Comparison of ENCODE assay signal across 5 fruit fly cellular contexts in genomic region chr2L:20069158-20070016, dm6.
TF ChIP-seq lines count a peak whose summit lies in the region.

No protein-coding gene starts in this region.

- no peak for TF ChIP-seq CTCF in whole organism, embryonic (GFP tag; optimal IDR thresholded peaks at IDR 0.05; lab: Kevin White, UChicago)

TF ChIP-seq in whole organism, adult, 20 proteins besides CTCF, POLR2A, EP300 and RAD21:
- no peak for TF ChIP-seq CG33017 (tag; optimal IDR thresholded peaks at IDR 0.05; lab: Kevin White, UChicago)
- TF ChIP-seq kay (GFP tag; lab: Kevin White, UChicago; ENCODE audit: borderline replicate concordance) = peak; percentile 43

TF ChIP-seq in whole organism, embryonic, 481 proteins besides CTCF, POLR2A, EP300 and RAD21 (continues in another document):
- TF ChIP-seq rib (GFP tag; IDR thresholded peaks at IDR 0.05; lab: Robert Waterston, UW) (no peak), Camta (GFP tag; optimal IDR thresholded peaks at IDR 0.05; lab: Kevin White, UChicago) (no peak), hkb (optimal IDR thresholded peaks at IDR 0.05; lab: Kevin White, UChicago) (no peak), hkb (GFP tag; IDR thresholded peaks at IDR 0.05; lab: Robert Waterston, UW) (no peak), CG18599 (GFP tag; optimal IDR thresholded peaks at IDR 0.05; lab: Kevin White, UChicago) (peak; percentile 19), grau (tag; optimal IDR thresholded peaks at IDR 0.05; lab: Kevin White, UChicago) (no peak), corto (GFP tag; optimal IDR thresholded peaks at IDR 0.05; lab: Kevin White, UChicago) (no peak), CG13624 (GFP tag; optimal IDR thresholded peaks at IDR 0.05; lab: Kevin White, UChicago) (no peak), Stat92E (GFP tag; optimal IDR thresholded peaks at IDR 0.05; lab: Kevin White, UChicago) (no peak), mirr (GFP tag; optimal IDR thresholded peaks at IDR 0.05; lab: Kevin White, UChicago) (peak; percentile 40), CG15601 (tag; optimal IDR thresholded peaks at IDR 0.05; lab: Kevin White, UChicago) (no peak), wdn (GFP tag; IDR thresholded peaks at IDR 0.05; lab: Robert Waterston, UW) (no peak), Abd-B (GFP tag; optimal IDR thresholded peaks at IDR 0.05; lab: Kevin White, UChicago) (no peak), CG8478 (optimal IDR thresholded peaks at IDR 0.05; lab: Kevin White, UChicago) (peak; percentile 2), tio (GFP tag; optimal IDR thresholded peaks at IDR 0.05; lab: Kevin White, UChicago) (no peak), scrt (GFP tag; optimal IDR thresholded peaks at IDR 0.05; lab: Kevin White, UChicago) (no peak), CG3838 (GFP tag; optimal IDR thresholded peaks at IDR 0.05; lab: Kevin White, UChicago) (no peak), Sin3A (optimal IDR thresholded peaks at IDR 0.05; lab: Kevin White, UChicago) (no peak), CG5953 (GFP tag; IDR thresholded peaks at IDR 0.05; lab: Robert Waterston, UW) (no peak), CG9932 (GFP tag; IDR thresholded peaks at IDR 0.05; lab: Robert Waterston, UW) (no peak), fd102C (GFP tag; optimal IDR thresholded peaks at IDR 0.05; lab: Kevin White, UChicago) (no peak), CG2120 (GFP tag; optimal IDR thresholded peaks at IDR 0.05; lab: Kevin White, UChicago) (no peak), Ets65A (GFP tag; lab: Kevin White, UChicago) (no peak), salm (tag; optimal IDR thresholded peaks at IDR 0.05; lab: Kevin White, UChicago) (peak; percentile 42)

TF ChIP-seq in whole organism, prepupa, 60 proteins besides CTCF, POLR2A, EP300 and RAD21:
- TF ChIP-seq fkh (GFP tag; optimal IDR thresholded peaks at IDR 0.05; lab: Kevin White, UChicago) = peak; percentile 78
- no peak for TF ChIP-seq CG8319 (GFP tag; optimal IDR thresholded peaks at IDR 0.05; lab: Kevin White, UChicago)
- TF ChIP-seq Eip93F (GFP tag; optimal IDR thresholded peaks at IDR 0.05; lab: Kevin White, UChicago) = peak; percentile 60
- TF ChIP-seq Eip78C (GFP tag; lab: Kevin White, UChicago) = peak; percentile 43
- peak; percentile 93 for TF ChIP-seq Sox14 (GFP tag; optimal IDR thresholded peaks at IDR 0.05; lab: Kevin White, UChicago)
- peak; percentile 42 for TF ChIP-seq vri (GFP tag; optimal IDR thresholded peaks at IDR 0.05; lab: Kevin White, UChicago)

TF ChIP-seq in whole organism, pupa, 21 proteins besides CTCF, POLR2A, EP300 and RAD21:
- TF ChIP-seq EcR (GFP tag; optimal IDR thresholded peaks at IDR 0.05; lab: Kevin White, UChicago) = peak; percentile 87
- no peak for TF ChIP-seq rn (GFP tag; IDR thresholded peaks at IDR 0.05; lab: Robert Waterston, UW)
- no peak for TF ChIP-seq CG15710 (tag; optimal IDR thresholded peaks at IDR 0.05; lab: Kevin White, UChicago)
- no peak for TF ChIP-seq CG10348 (GFP tag; IDR thresholded peaks at IDR 0.05; lab: Robert Waterston, UW)

TF ChIP-seq in whole organism, wandering third instar larva, 38 proteins besides CTCF, POLR2A, EP300 and RAD21:
- TF ChIP-seq ey (GFP tag; optimal IDR thresholded peaks at IDR 0.05; lab: Kevin White, UChicago) (no peak), CG9705 (GFP tag; optimal IDR thresholded peaks at IDR 0.05; lab: Kevin White, UChicago) (no peak), GATAd (GFP tag; optimal IDR thresholded peaks at IDR 0.05; lab: Kevin White, UChicago) (no peak), brk (GFP tag; optimal IDR thresholded peaks at IDR 0.05; lab: Kevin White, UChicago) (no peak), woc (GFP tag; optimal IDR thresholded peaks at IDR 0.05; lab: Kevin White, UChicago) (no peak), dmrt93B (GFP tag; optimal IDR thresholded peaks at IDR 0.05; lab: Kevin White, UChicago) (no peak), Dif (GFP tag; optimal IDR thresholded peaks at IDR 0.05; lab: Kevin White, UChicago; ENCODE audit: partially characterized antibody) (no peak), Mio (GFP tag; optimal IDR thresholded peaks at IDR 0.05; lab: Kevin White, UChicago) (no peak), CrebA (GFP tag; optimal IDR thresholded peaks at IDR 0.05; lab: Kevin White, UChicago; ENCODE audit: borderline replicate concordance) (no peak), dsf (GFP tag; optimal IDR thresholded peaks at IDR 0.05; lab: Kevin White, UChicago; ENCODE audit: borderline replicate concordance) (no peak), jim (GFP tag; optimal IDR thresholded peaks at IDR 0.05; lab: Kevin White, UChicago) (no peak), pan (optimal IDR thresholded peaks at IDR 0.05; lab: Kevin White, UChicago) (no peak), dl (GFP tag; optimal IDR thresholded peaks at IDR 0.05; lab: Kevin White, UChicago; ENCODE audit: insufficient read depth in 1 of 2, partially characterized antibody in 2 of 2) (no peak), br (GFP tag; optimal IDR thresholded peaks at IDR 0.05; lab: Kevin White, UChicago) (peak; percentile 17), fru (GFP tag; optimal IDR thresholded peaks at IDR 0.05; lab: Kevin White, UChicago) (no peak), Rel (GFP tag; optimal IDR thresholded peaks at IDR 0.05; lab: Kevin White, UChicago) (no peak), Rel (tag; optimal IDR thresholded peaks at IDR 0.05; lab: Kevin White, UChicago) (peak; percentile 99), CG32264 (GFP tag; optimal IDR thresholded peaks at IDR 0.05; lab: Kevin White, UChicago) (no peak), Vsx2 (GFP tag; optimal IDR thresholded peaks at IDR 0.05; lab: Kevin White, UChicago; ENCODE audit: partially characterized antibody) (no peak), h (GFP tag; optimal IDR thresholded peaks at IDR 0.05; lab: Kevin White, UChicago) (peak; percentile 35), OdsH (GFP tag; optimal IDR thresholded peaks at IDR 0.05; lab: Kevin White, UChicago) (peak; percentile 1)
